Worm (Caenorhabditis elegans) whole organism, mixed stage, embryonic: ENCODE data around the gene ubxn-5.
A peak's percentile ranks its signal among the peaks of the same experiment; 100 is the strongest.

Experiments used
- M03D4.4 ChIP-seq: sonication (generic microtip); optimal IDR thresholded peaks from 2 replicates; lab custom pipeline; 2017; ENCODE audit warnings: mild to moderate bottlenecking, missing genetic modification characterization, missing compliant biosample characterization
- bed-3 ChIP-seq: fragments of 200-800 bp; sonication (Bioruptor generic); optimal IDR thresholded peaks from 3 replicates; lab custom pipeline; 2018; ENCODE audit warnings: mild to moderate bottlenecking, missing genetic modification characterization, moderate library complexity, missing compliant biosample characterization
- blmp-1 ChIP-seq: fragments of 150-350 bp; optimal IDR thresholded peaks from 2 replicates; lab custom pipeline; 2014; ENCODE audit warnings: missing biosample characterization, missing genetic modification characterization
- ceh-39 ChIP-seq: fragments of 150-350 bp; optimal IDR thresholded peaks from 2 replicates; lab custom pipeline; 2014; ENCODE audit warnings: missing biosample characterization, missing genetic modification characterization
- ceh-43 ChIP-seq: fragments of 200-800 bp; sonication (Bioruptor generic); optimal IDR thresholded peaks from 2 replicates; lab custom pipeline; 2018; ENCODE audit warnings: mild to moderate bottlenecking, missing genetic modification characterization, moderate library complexity, missing compliant biosample characterization
- ceh-83 ChIP-seq: fragments of 200-800 bp; sonication (Bioruptor generic); optimal IDR thresholded peaks from 2 replicates; lab custom pipeline; 2018; ENCODE audit warnings: mild to moderate bottlenecking, missing genetic modification characterization, missing compliant biosample characterization
- ces-1 ChIP-seq: fragments of 150-350 bp; optimal IDR thresholded peaks from 2 replicates; lab custom pipeline; 2014; ENCODE audit warnings: missing biosample characterization, missing genetic modification reagents, missing genetic modification characterization
- drap-1 ChIP-seq: fragments of 200-800 bp; sonication (Bioruptor generic); optimal IDR thresholded peaks from 3 replicates; lab custom pipeline; 2018; ENCODE audit warnings: mild to moderate bottlenecking, missing genetic modification characterization, missing compliant biosample characterization
- elt-1 ChIP-seq: sonication (generic microtip); optimal IDR thresholded peaks from 2 replicates; lab custom pipeline; 2017; ENCODE audit warnings: missing genetic modification characterization, mild to moderate bottlenecking, missing compliant biosample characterization, antibody characterized with exemption, moderate library complexity, borderline replicate concordance; ENCODE audit not compliant: insufficient read depth
- elt-3 ChIP-seq: fragments of 150-350 bp; optimal IDR thresholded peaks from 2 replicates; lab custom pipeline; 2014; ENCODE audit warnings: missing biosample characterization, missing genetic modification characterization
- flh-1 ChIP-seq: fragments of 200-800 bp; sonication (Bioruptor generic); optimal IDR thresholded peaks from 2 replicates; lab custom pipeline; 2018; ENCODE audit warnings: mild to moderate bottlenecking, missing genetic modification characterization, moderate library complexity, missing compliant biosample characterization
- hlh-1 ChIP-seq: fragments of 150-350 bp; optimal IDR thresholded peaks from 2 replicates; lab custom pipeline; 2014; ENCODE audit warnings: missing biosample characterization, missing genetic modification reagents, missing genetic modification characterization
- lin-13 ChIP-seq: fragments of 150-350 bp; optimal IDR thresholded peaks from 2 replicates; lab custom pipeline; 2014; ENCODE audit warnings: missing biosample characterization, missing genetic modification characterization
- lin-32 ChIP-seq: fragments of 200-800 bp; sonication (Bioruptor generic); optimal IDR thresholded peaks from 2 replicates; lab custom pipeline; 2018; ENCODE audit warnings: mild to moderate bottlenecking, missing genetic modification characterization, missing compliant biosample characterization
- lsy-2 ChIP-seq: fragments of 150-350 bp; optimal IDR thresholded peaks from 2 replicates; lab custom pipeline; 2014; ENCODE audit warnings: missing biosample characterization, missing genetic modification characterization
- mep-1 ChIP-seq: fragments of 150-350 bp; optimal IDR thresholded peaks from 2 replicates; lab custom pipeline; 2017; ENCODE audit warnings: missing biosample characterization, missing genetic modification reagents, missing genetic modification characterization, inconsistent platforms
- mls-2 ChIP-seq: sonication (generic microtip); optimal IDR thresholded peaks from 2 replicates; lab custom pipeline; 2016; ENCODE audit warnings: mild to moderate bottlenecking, missing genetic modification characterization, moderate library complexity, missing compliant biosample characterization
- nhr-12 ChIP-seq: fragments of 150-350 bp; optimal IDR thresholded peaks from 2 replicates; lab custom pipeline; 2014; ENCODE audit warnings: missing biosample characterization, missing genetic modification characterization
- nhr-2 ChIP-seq: fragments of 150-350 bp; optimal IDR thresholded peaks from 2 replicates; lab custom pipeline; 2014; ENCODE audit warnings: missing biosample characterization, missing genetic modification characterization
- nhr-237 ChIP-seq: fragments of 150-350 bp; optimal IDR thresholded peaks from 2 replicates; lab custom pipeline; 2014; ENCODE audit warnings: missing biosample characterization, missing genetic modification characterization
- nhr-28 ChIP-seq: fragments of 150-350 bp; optimal IDR thresholded peaks from 2 replicates; lab custom pipeline; 2014; ENCODE audit warnings: missing biosample characterization, missing genetic modification characterization
- nhr-76 ChIP-seq: sonication (generic microtip); optimal IDR thresholded peaks from 2 replicates; lab custom pipeline; 2017; ENCODE audit warnings: missing biosample characterization, missing genetic modification characterization
- pha-4 ChIP-seq: fragments of 150-350 bp; optimal IDR thresholded peaks from 2 replicates; lab custom pipeline; 2018; ENCODE audit warnings: missing biosample characterization, missing genetic modification reagents, missing genetic modification characterization
- sem-2 ChIP-seq: fragments of 200-800 bp; sonication (Bioruptor generic); optimal IDR thresholded peaks from 2 replicates; lab custom pipeline; 2018; ENCODE audit warnings: mild to moderate bottlenecking, missing genetic modification characterization, missing compliant biosample characterization
- snpc-4 ChIP-seq: fragments of 150-350 bp; optimal IDR thresholded peaks from 2 replicates; lab custom pipeline; 2014; ENCODE audit warnings: missing biosample characterization, missing genetic modification characterization
- sptf-1 ChIP-seq: sonication (generic microtip); optimal IDR thresholded peaks from 2 replicates; lab custom pipeline; 2017; ENCODE audit warnings: mild to moderate bottlenecking, missing genetic modification characterization, moderate library complexity, missing compliant biosample characterization
- tbx-8 ChIP-seq: fragments of 200-800 bp; sonication (Bioruptor generic); optimal IDR thresholded peaks from 2 replicates; lab custom pipeline; 2018; ENCODE audit warnings: mild to moderate bottlenecking, missing genetic modification characterization, moderate library complexity, missing compliant biosample characterization
- unc-120 ChIP-seq: sonication (generic microtip); optimal IDR thresholded peaks from 2 replicates; lab custom pipeline; 2017; ENCODE audit warnings: missing genetic modification characterization, missing compliant biosample characterization; ENCODE audit not compliant: poor library complexity, severe bottlenecking
- unc-39 ChIP-seq: fragments of 150-350 bp; optimal IDR thresholded peaks from 2 replicates; lab custom pipeline; 2014; ENCODE audit warnings: missing biosample characterization, missing genetic modification characterization
- unc-62 ChIP-seq: fragments of 150-350 bp; optimal IDR thresholded peaks from 2 replicates; lab custom pipeline; 2014; ENCODE audit warnings: missing biosample characterization, missing genetic modification reagents, missing genetic modification characterization

Gene ubxn-5

DNA sequence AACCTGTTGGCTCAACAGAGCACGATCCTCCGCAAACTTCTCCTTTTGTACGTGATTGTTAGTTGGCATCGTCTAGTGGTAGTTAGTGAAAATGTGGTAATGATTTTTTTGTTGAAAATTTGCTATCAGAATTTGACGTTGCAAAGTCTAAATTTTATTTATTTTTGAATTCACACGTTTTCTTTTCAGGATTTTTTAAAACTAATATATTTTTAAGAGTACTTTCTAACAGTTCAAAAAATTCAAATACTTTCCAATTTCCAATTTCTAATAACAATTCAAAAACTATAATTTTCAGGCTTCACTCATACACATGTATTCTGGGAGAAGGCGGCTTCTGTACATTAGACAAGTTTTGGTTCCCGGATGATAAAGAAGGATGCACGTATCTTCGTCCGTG is at the start of gene ubxn-5:
Gene ubxn-5 (minus strand): TSS at position 101 of the 400 bp plus-strand sequence.
- TF ChIP-seq nhr-28 (tag; lab: Kevin White, UChicago) = no peak
- no peak for TF ChIP-seq sem-2
- no peak for TF ChIP-seq lin-13 (tag; lab: Kevin White, UChicago)
- TF ChIP-seq ces-1 (GFP tag; lab: Kevin White, UChicago) = no peak
- TF ChIP-seq lsy-2 (tag; lab: Kevin White, UChicago) = no peak
- TF ChIP-seq mls-2 (tag; lab: Kevin White, UChicago) = no peak
- TF ChIP-seq ceh-43 (GFP tag; lab: Kevin White, UChicago) = no peak
- no peak for TF ChIP-seq hlh-1
- no peak for TF ChIP-seq sptf-1
- TF ChIP-seq nhr-2 (tag; lab: Kevin White, UChicago) = no peak
- no peak for TF ChIP-seq nhr-12 (tag; lab: Kevin White, UChicago)
- TF ChIP-seq drap-1 (GFP tag; lab: Kevin White, UChicago) = no peak
- no peak for TF ChIP-seq ceh-39 (tag; lab: Kevin White, UChicago)
- no peak for TF ChIP-seq pha-4 (tag; lab: Kevin White, UChicago)
- no peak for TF ChIP-seq nhr-237 (tag; lab: Kevin White, UChicago)
- no peak for TF ChIP-seq unc-62 (GFP tag; lab: Kevin White, UChicago)
- no peak for TF ChIP-seq lin-32
- no peak for TF ChIP-seq bed-3
- TF ChIP-seq unc-39 = no peak

DNA sequence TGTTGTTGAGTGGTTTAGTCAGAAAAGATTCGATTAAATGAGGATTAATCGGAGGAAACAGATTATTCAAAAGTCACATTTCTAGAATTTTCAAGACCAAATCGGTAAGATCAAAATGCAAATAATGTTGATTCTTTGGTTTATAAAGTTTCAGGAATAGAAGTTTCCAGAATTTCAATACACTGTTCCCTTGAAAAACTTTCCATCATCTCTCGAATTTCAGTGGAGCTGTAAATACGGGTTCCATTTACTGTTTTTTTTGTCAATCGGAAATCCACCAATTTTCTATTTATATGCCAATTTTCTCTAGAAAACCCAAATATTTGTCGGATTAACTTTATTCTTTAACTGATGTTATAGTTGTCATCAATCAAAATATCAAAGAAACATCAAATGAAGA is 48.8 kb upstream of the ubxn-5 start:
- no peak for TF ChIP-seq unc-120 (tag; lab: Kevin White, UChicago)
- no peak for TF ChIP-seq elt-1 (tag; lab: Kevin White, UChicago)
- TF ChIP-seq mls-2 (tag; lab: Kevin White, UChicago) = no peak
- TF ChIP-seq mep-1 = no peak
- no peak for TF ChIP-seq elt-3 (tag; lab: Kevin White, UChicago)
- no peak for TF ChIP-seq sptf-1
- no peak for TF ChIP-seq M03D4.4 (tag; lab: Kevin White, UChicago)
- TF ChIP-seq lsy-2 (tag; lab: Kevin White, UChicago) = no peak
- no peak for TF ChIP-seq ceh-43 (GFP tag; lab: Kevin White, UChicago)
- TF ChIP-seq unc-39 = no peak
- TF ChIP-seq lin-13 (tag; lab: Kevin White, UChicago) = no peak
- no peak for TF ChIP-seq tbx-8 (GFP tag; lab: Kevin White, UChicago)
- no peak for TF ChIP-seq flh-1 (GFP tag; lab: Kevin White, UChicago)
- no peak for TF ChIP-seq nhr-12 (tag; lab: Kevin White, UChicago)
- TF ChIP-seq snpc-4 = no peak
- TF ChIP-seq nhr-2 (tag; lab: Kevin White, UChicago) = no peak
- TF ChIP-seq hlh-1 = no peak

DNA sequence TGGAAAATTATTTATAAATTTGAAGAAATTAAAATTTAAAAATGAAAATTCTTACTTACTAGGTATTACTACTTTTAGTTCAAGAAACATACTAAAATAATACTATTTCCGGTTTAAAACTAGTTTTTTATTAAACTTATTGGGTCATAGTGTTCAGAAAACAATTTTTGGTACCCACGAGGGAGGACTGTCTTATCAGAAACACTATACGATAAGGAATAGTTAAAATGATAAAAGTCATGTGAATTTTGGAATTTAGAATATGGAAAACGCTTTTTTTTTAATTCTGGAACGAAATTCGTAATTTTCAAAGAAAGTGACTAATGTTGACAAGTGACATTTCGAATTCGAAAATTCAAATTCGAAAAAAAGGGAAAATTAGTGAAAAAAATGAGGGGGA is 47.4 kb upstream of the ubxn-5 start:
- TF ChIP-seq ceh-39 (tag; lab: Kevin White, UChicago) (no peak), lin-32 (no peak), nhr-12 (tag; lab: Kevin White, UChicago) (no peak), tbx-8 (GFP tag; lab: Kevin White, UChicago) (no peak), nhr-28 (tag; lab: Kevin White, UChicago) (no peak), hlh-1 (no peak)

ce11 chrII:10279561-10279960 is 45.3 kb upstream of the ubxn-5 start, which contains the start of gene ZK971.1:
Gene ZK971.1, minus strand, starts transcription at chrII:10279661.
- no peak for TF ChIP-seq lin-13 (tag; lab: Kevin White, UChicago)
- TF ChIP-seq elt-1 (tag; lab: Kevin White, UChicago) = no peak
- no peak for TF ChIP-seq nhr-76
- peak; percentile 29 for TF ChIP-seq ces-1 (GFP tag; lab: Kevin White, UChicago)
- no peak for TF ChIP-seq ceh-43 (GFP tag; lab: Kevin White, UChicago)
- TF ChIP-seq nhr-28 (tag; lab: Kevin White, UChicago) = no peak

DNA sequence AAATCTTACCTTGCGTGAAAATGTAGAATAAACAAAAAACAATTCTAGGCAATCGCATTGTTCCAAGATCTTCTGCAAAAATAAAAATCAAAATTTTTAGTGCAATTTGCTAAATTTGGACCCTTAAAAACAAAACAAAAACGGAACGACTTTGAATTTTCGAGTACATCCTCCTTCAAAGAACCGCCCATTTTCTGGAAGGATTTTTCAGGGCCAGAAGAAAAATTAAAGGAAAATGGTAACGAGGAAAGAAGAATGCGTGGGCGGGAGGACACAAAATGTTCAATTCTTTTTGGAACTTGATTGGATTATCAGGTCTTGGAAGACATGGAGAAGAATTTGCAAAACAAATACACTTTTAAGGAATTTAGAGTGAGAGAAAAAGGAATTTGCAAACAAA is 36.8 kb upstream of the ubxn-5 start, which contains the start of gene F54B3.4:
Gene F54B3.4 (minus strand): TSS at position 101 of the 400 bp plus-strand sequence.
- no peak for TF ChIP-seq nhr-12 (tag; lab: Kevin White, UChicago)
- TF ChIP-seq ces-1 (GFP tag; lab: Kevin White, UChicago) = peak; percentile 53

- TF ChIP-seq unc-39 (no peak), blmp-1 (tag; lab: Kevin White, UChicago) (no peak), bed-3 (no peak), unc-120 (tag; lab: Kevin White, UChicago) (no peak), ceh-83 (GFP tag; lab: Kevin White, UChicago) (no peak), unc-62 (GFP tag; lab: Kevin White, UChicago) (no peak), pha-4 (tag; lab: Kevin White, UChicago) (no peak), sptf-1 (no peak), ceh-39 (tag; lab: Kevin White, UChicago) (no peak)
- TF ChIP-seq, all 35 proteins: peak for 0
Measured at ce11 chrII:10270052-10270451, 35.8 kb upstream of the ubxn-5 start, which contains the start of gene F54B3.2. Gene F54B3.2, minus strand, starts transcription at chrII:10270152.
